Fruit fly (Drosophila melanogaster) whole organism, embryonic: Measurements from ENCODE around the gene trk.
A peak's percentile ranks its signal among the peaks of the same experiment; 100 is the strongest.

Experiments used
- Abd-B ChIP-seq: fragments of 200-800 bp; sonication (Bioruptor generic); optimal IDR thresholded peaks from 2 replicates; lab custom pipeline; 2018; ENCODE audit warnings: missing biosample characterization, mild to moderate bottlenecking, missing genetic modification characterization, moderate library complexity
- Adf1 ChIP-seq: fragments of 200-800 bp; sonication (Bioruptor generic); IDR thresholded peaks from 2 replicates; pipeline ENCODE4 v1.3.6; 2022; ENCODE audit warnings: missing biosample characterization, missing genetic modification characterization
- CG11247 ChIP-seq: fragments of 200-800 bp; sonication (Bioruptor generic); IDR thresholded peaks from 2 replicates; pipeline ENCODE4 v1.3.6; 2022; ENCODE audit warnings: missing biosample characterization, missing genetic modification characterization
- CG11695 ChIP-seq: fragments of 200-800 bp; sonication (Bioruptor generic); IDR thresholded peaks from 3 replicates; pipeline ENCODE4 v1.3.6; 2022; ENCODE audit warnings: missing biosample characterization, missing genetic modification characterization
- CG13624 ChIP-seq: fragments of 200-800 bp; sonication (Bioruptor generic); optimal IDR thresholded peaks from 2 replicates; lab custom pipeline; 2016; ENCODE audit warnings: missing biosample characterization, missing genetic modification characterization
- CG14014 ChIP-seq: fragments of 200-800 bp; sonication (Bioruptor generic); IDR thresholded peaks from 2 replicates; pipeline ENCODE4 v1.3.6; 2022; ENCODE audit warnings: missing biosample characterization, missing genetic modification characterization
- CG15011 ChIP-seq: fragments of 200-800 bp; sonication (Bioruptor generic); optimal IDR thresholded peaks from 3 replicates; lab custom pipeline; 2018; ENCODE audit warnings: missing biosample characterization, mild to moderate bottlenecking, missing genetic modification characterization
- CG15479 ChIP-seq: fragments of 200-800 bp; sonication (Bioruptor generic); optimal IDR thresholded peaks from 3 replicates; lab custom pipeline; 2019; ENCODE audit warnings: missing biosample characterization, mild to moderate bottlenecking, missing genetic modification characterization, moderate library complexity
- CG15601 ChIP-seq: fragments of 200-800 bp; sonication (Bioruptor generic); optimal IDR thresholded peaks from 3 replicates; lab custom pipeline; 2019; ENCODE audit warnings: missing biosample characterization, mild to moderate bottlenecking, missing genetic modification characterization, moderate library complexity
- CG1602 ChIP-seq: fragments of 200-800 bp; sonication (Bioruptor generic); optimal IDR thresholded peaks from 3 replicates; lab custom pipeline; 2016; ENCODE audit warnings: missing biosample characterization, missing genetic modification characterization
- CG17186 ChIP-seq: fragments of 200-800 bp; sonication (Bioruptor generic); optimal IDR thresholded peaks from 3 replicates; lab custom pipeline; 2017; ENCODE audit warnings: missing biosample characterization, missing genetic modification reagents, missing genetic modification characterization
- CG17385 ChIP-seq: fragments of 200-800 bp; sonication (Bioruptor generic); optimal IDR thresholded peaks from 3 replicates; lab custom pipeline; 2018; ENCODE audit warnings: missing biosample characterization, mild to moderate bottlenecking, missing genetic modification characterization
- CG18476 ChIP-seq: fragments of 200-800 bp; sonication (Bioruptor generic); optimal IDR thresholded peaks from 2 replicates; lab custom pipeline; 2016; ENCODE audit warnings: missing biosample characterization, mild to moderate bottlenecking, missing genetic modification characterization
- CG3281 ChIP-seq: fragments of 200-800 bp; sonication (Bioruptor generic); optimal IDR thresholded peaks from 3 replicates; lab custom pipeline; 2017; ENCODE audit warnings: missing biosample characterization, mild to moderate bottlenecking, missing genetic modification characterization
- CG3407 ChIP-seq: fragments of 200-800 bp; sonication (Bioruptor generic); optimal IDR thresholded peaks from 2 replicates; lab custom pipeline; 2018; ENCODE audit warnings: missing biosample characterization, mild to moderate bottlenecking, missing genetic modification characterization
- CG34422 ChIP-seq: fragments of 200-800 bp; sonication (Bioruptor generic); IDR thresholded peaks from 3 replicates; pipeline ENCODE4 v1.3.6; 2022; ENCODE audit warnings: missing biosample characterization, missing genetic modification characterization
- CG42726 ChIP-seq: fragments of 200-800 bp; sonication (Bioruptor generic); IDR thresholded peaks from 2 replicates; pipeline ENCODE4 v1.3.6; 2022; ENCODE audit warnings: missing biosample characterization, missing genetic modification characterization; ENCODE audit not compliant: partially characterized antibody
- CG5180 ChIP-seq: fragments of 200-800 bp; sonication (Bioruptor generic); optimal IDR thresholded peaks from 3 replicates; lab custom pipeline; 2017; ENCODE audit warnings: missing biosample characterization, missing genetic modification characterization, mild to moderate bottlenecking, moderate library complexity, missing genetic modification reagents
- CG7372 ChIP-seq: fragments of 200-800 bp; sonication (Bioruptor generic); IDR thresholded peaks from 2 replicates; pipeline ENCODE4 v1.3.6; 2022; ENCODE audit warnings: missing biosample characterization, missing genetic modification characterization
- CG7556 ChIP-seq: fragments of 200-800 bp; sonication (Bioruptor generic); optimal IDR thresholded peaks from 2 replicates; lab custom pipeline; 2017; ENCODE audit warnings: missing biosample characterization, mild to moderate bottlenecking, missing genetic modification characterization
- CG7745 ChIP-seq: fragments of 200-800 bp; sonication (Bioruptor generic); optimal IDR thresholded peaks from 2 replicates; lab custom pipeline; 2018; ENCODE audit warnings: missing biosample characterization, mild to moderate bottlenecking, missing genetic modification characterization, moderate library complexity
- D19B ChIP-seq: fragments of 200-800 bp; sonication (Bioruptor generic); optimal IDR thresholded peaks from 2 replicates; lab custom pipeline; 2017; ENCODE audit warnings: missing biosample characterization, mild to moderate bottlenecking, missing genetic modification characterization
- Dek ChIP-seq: fragments of 200-800 bp; sonication (Bioruptor generic); optimal IDR thresholded peaks from 3 replicates; lab custom pipeline; 2019; ENCODE audit warnings: missing biosample characterization, mild to moderate bottlenecking, missing genetic modification characterization, moderate library complexity
- Dll ChIP-seq: fragments of 200-800 bp; sonication (Bioruptor generic); IDR thresholded peaks from 4 replicates; pipeline ENCODE4 v1.3.6; 2022; ENCODE audit warnings: missing biosample characterization, missing genetic modification characterization; ENCODE audit not compliant: partially characterized antibody
- Dp ChIP-seq: fragments of 200-800 bp; sonication (Bioruptor generic); optimal IDR thresholded peaks from 2 replicates; lab custom pipeline; 2018; ENCODE audit warnings: missing biosample characterization, mild to moderate bottlenecking, missing genetic modification characterization, moderate library complexity
- E2f1 ChIP-seq: fragments of 200-800 bp; sonication (Bioruptor generic); IDR thresholded peaks from 2 replicates; pipeline ENCODE4 v1.3.6; 2022; ENCODE audit warnings: missing biosample characterization, missing genetic modification characterization
- ERR ChIP-seq: fragments of 200-800 bp; sonication (Bioruptor generic); optimal IDR thresholded peaks from 2 replicates; lab custom pipeline; 2016; ENCODE audit warnings: missing biosample characterization, missing genetic modification characterization
- HLH4C ChIP-seq: fragments of 200-800 bp; sonication (Bioruptor generic); IDR thresholded peaks from 3 replicates; pipeline ENCODE4 v1.3.6; 2022; ENCODE audit warnings: missing biosample characterization, missing genetic modification characterization; ENCODE audit not compliant: partially characterized antibody
- HmgZ ChIP-seq: fragments of 200-800 bp; sonication (Bioruptor generic); optimal IDR thresholded peaks from 2 replicates; lab custom pipeline; 2018; ENCODE audit warnings: missing biosample characterization, mild to moderate bottlenecking, missing genetic modification characterization
- Med ChIP-seq: fragments of 200-800 bp; sonication (Bioruptor generic); peaks from one replicate; lab custom pipeline; 2016; ENCODE audit warnings: missing biosample characterization, missing genetic modification characterization, mild to moderate bottlenecking, inconsistent platforms, moderate library complexity
- Mes4 ChIP-seq: fragments of 200-800 bp; sonication (Bioruptor generic); optimal IDR thresholded peaks from 2 replicates; lab custom pipeline; 2016; ENCODE audit warnings: missing biosample characterization, missing genetic modification characterization
- NfI ChIP-seq: fragments of 200-800 bp; sonication (Bioruptor generic); optimal IDR thresholded peaks from 3 replicates; lab custom pipeline; 2018; ENCODE audit warnings: missing biosample characterization, mild to moderate bottlenecking, missing genetic modification characterization, moderate library complexity
- Oaz ChIP-seq: fragments of 200-800 bp; sonication (Bioruptor generic); IDR thresholded peaks from 2 replicates; pipeline ENCODE4 v1.3.6; 2022; ENCODE audit warnings: missing biosample characterization, missing genetic modification characterization
- Side ChIP-seq: fragments of 200-800 bp; sonication (Bioruptor generic); optimal IDR thresholded peaks from 2 replicates; lab custom pipeline; 2016; ENCODE audit warnings: missing biosample characterization, missing genetic modification characterization
- Sox102F ChIP-seq: fragments of 200-800 bp; sonication (Bioruptor generic); optimal IDR thresholded peaks from 2 replicates; lab custom pipeline; 2018; ENCODE audit warnings: missing biosample characterization, mild to moderate bottlenecking, missing genetic modification characterization, moderate library complexity
- YL-1 ChIP-seq: fragments of 200-800 bp; sonication (Bioruptor generic); optimal IDR thresholded peaks from 3 replicates; lab custom pipeline; 2017; ENCODE audit warnings: missing biosample characterization, mild to moderate bottlenecking, missing genetic modification characterization
- ab ChIP-seq: fragments of 200-800 bp; sonication (Bioruptor generic); optimal IDR thresholded peaks from 2 replicates; lab custom pipeline; 2016; ENCODE audit warnings: missing biosample characterization, missing genetic modification characterization
- al ChIP-seq: fragments of 200-800 bp; sonication (Bioruptor generic); IDR thresholded peaks from 2 replicates; pipeline ENCODE4 v1.3.6; 2022; ENCODE audit warnings: missing biosample characterization, missing genetic modification characterization
- eve ChIP-seq, 2 experiments: fragments of >200 bp; optimal IDR thresholded peaks; 2 replicates each; lab custom pipeline; 2017; ENCODE audit warnings: missing biosample characterization in 2 of 2, missing genetic modification characterization in 2 of 2
- exex ChIP-seq: fragments of 200-800 bp; sonication (Bioruptor generic); optimal IDR thresholded peaks from 4 replicates; lab custom pipeline; 2018; ENCODE audit warnings: missing biosample characterization, mild to moderate bottlenecking, missing genetic modification characterization, moderate library complexity
- eyg ChIP-seq: fragments of 200-800 bp; sonication (Bioruptor generic); optimal IDR thresholded peaks from 3 replicates; lab custom pipeline; 2016; ENCODE audit warnings: missing biosample characterization, missing genetic modification characterization
- gro ChIP-seq: fragments of 200-800 bp; sonication (Bioruptor generic); optimal IDR thresholded peaks from 2 replicates; lab custom pipeline; 2016; ENCODE audit warnings: missing biosample characterization, missing genetic modification characterization
- h ChIP-seq: fragments of >200 bp; optimal IDR thresholded peaks from 2 replicates; lab custom pipeline; 2017
- lbe ChIP-seq: fragments of 200-800 bp; sonication (Bioruptor generic); optimal IDR thresholded peaks from 2 replicates; lab custom pipeline; 2016; ENCODE audit warnings: missing biosample characterization, mild to moderate bottlenecking, missing genetic modification characterization
- pnt ChIP-seq: fragments of 200-800 bp; sonication (Bioruptor generic); optimal IDR thresholded peaks from 3 replicates; lab custom pipeline; 2016; ENCODE audit warnings: missing biosample characterization, missing genetic modification characterization
- prd ChIP-seq, 3 experiments: fragments of >200 bp in 2 of 3; fragments of 200-800 bp in 1 of 3; sonication (Bioruptor generic) in 1 of 3; optimal IDR thresholded peaks in 2 of 3; IDR thresholded peaks in 1 of 3; 2 replicates in 2 of 3; 3 replicates in 1 of 3; pipeline versions ENCODE4 v1.3.6 to Lab custom; 2017 to 2022; ENCODE audit warnings: missing biosample characterization in 1 of 3, missing genetic modification characterization in 1 of 3
- row ChIP-seq: fragments of 200-800 bp; sonication (Bioruptor generic); IDR thresholded peaks from 3 replicates; pipeline ENCODE4 v1.3.6; 2022; ENCODE audit warnings: missing biosample characterization, missing genetic modification characterization
- run ChIP-seq: fragments of 200-800 bp; sonication (Bioruptor generic); optimal IDR thresholded peaks from 3 replicates; lab custom pipeline; 2018; ENCODE audit warnings: missing biosample characterization, mild to moderate bottlenecking, missing genetic modification characterization
- sr ChIP-seq: fragments of 200-800 bp; sonication (Bioruptor generic); IDR thresholded peaks from 3 replicates; pipeline ENCODE4 v1.3.6; 2022; ENCODE audit warnings: missing biosample characterization, missing genetic modification characterization
- trem ChIP-seq: fragments of 200-800 bp; optimal IDR thresholded peaks from 3 replicates; lab custom pipeline; 2019; ENCODE audit warnings: missing biosample characterization, mild to moderate bottlenecking, missing genetic modification characterization, moderate library complexity
- unc-4 ChIP-seq: fragments of 200-800 bp; sonication (Bioruptor generic); IDR thresholded peaks from 2 replicates; pipeline ENCODE4 v1.3.6; 2022; ENCODE audit warnings: missing biosample characterization, missing genetic modification characterization; ENCODE audit not compliant: partially characterized antibody

trk gene

dm6 chr2L:10321036-10321583, 49.0 kb upstream of the trk start (continued):
- TF ChIP-seq Adf1 (GFP tag; lab: Robert Waterston, UW) (no peak), Dek (no peak), pnt (no peak), run (no peak), CG1602 (GFP tag; lab: Kevin White, UChicago) (no peak), CG7372 (GFP tag; lab: Robert Waterston, UW) (no peak), eyg (GFP tag; lab: Kevin White, UChicago) (no peak), CG14014 (GFP tag; lab: Robert Waterston, UW) (0 out of 2 replicates have a peak, but pooled peaks have one; percentile 34), HmgZ (tag; lab: Kevin White, UChicago) (no peak), CG7745 (tag; lab: Kevin White, UChicago) (no peak), CG18476 (GFP tag; lab: Kevin White, UChicago) (no peak), row (GFP tag; lab: Robert Waterston, UW) (no peak), prd (optimal IDR thresholded peaks at IDR 0.05; lab: Kevin White, UChicago) (no peak), prd (GFP tag; IDR thresholded peaks at IDR 0.05; lab: Robert Waterston, UW) (no peak), unc-4 (GFP tag; lab: Robert Waterston, UW) (peak; percentile 76), Mes4 (no peak), h (lab: Kevin White, UChicago) (no peak), CG5180 (GFP tag; lab: Kevin White, UChicago) (no peak), ab (no peak), Dll (peak; percentile 79), CG3407 (no peak), gro (GFP tag; lab: Kevin White, UChicago) (no peak), Oaz (GFP tag; lab: Robert Waterston, UW) (no peak), CG3281 (GFP tag; lab: Kevin White, UChicago) (peak; percentile 49), CG13624 (GFP tag; lab: Kevin White, UChicago) (peak; percentile 21), al (GFP tag; lab: Robert Waterston, UW) (no peak; the same call in 1 of the 2 replicates), CG34422 (GFP tag; lab: Robert Waterston, UW) (no peak), sr (no peak), CG15011 (GFP tag; lab: Kevin White, UChicago) (no peak), trem (tag; lab: Kevin White, UChicago) (no peak), CG15601 (tag; lab: Kevin White, UChicago) (no peak), lbe (GFP tag; lab: Kevin White, UChicago) (no peak), Abd-B (GFP tag; lab: Kevin White, UChicago) (no peak), ERR (no peak), NfI (peak; percentile 16), Sox102F (GFP tag; lab: Kevin White, UChicago) (no peak), D19B (GFP tag; lab: Kevin White, UChicago) (peak; percentile 12), CG42726 (GFP tag; lab: Robert Waterston, UW) (no peak; the same call in 1 of the 2 replicates)
- TF ChIP-seq, all 482 proteins: peak for 81

- TF ChIP-seq CG17385 (GFP tag; lab: Kevin White, UChicago) (no peak), Side (GFP tag; lab: Kevin White, UChicago) (no peak), CG11695 (GFP tag; lab: Robert Waterston, UW) (no peak), CG7556 (GFP tag; lab: Kevin White, UChicago) (no peak), CG15479 (GFP tag; lab: Kevin White, UChicago) (no peak), exex (tag; lab: Kevin White, UChicago) (peak; percentile 77), Dp (no peak), CG15601 (tag; lab: Kevin White, UChicago) (no peak), Med (GFP tag; lab: Kevin White, UChicago) (peak; percentile 10), HLH4C (GFP tag; lab: Robert Waterston, UW) (no peak), E2f1 (GFP tag; lab: Robert Waterston, UW) (no peak), eve (GFP tag; optimal IDR thresholded peaks at IDR 0.05; lab: Kevin White, UChicago) (peak in 1 of 2 experiments; percentile 28), CG11247 (GFP tag; lab: Robert Waterston, UW) (no peak), YL-1 (GFP tag; lab: Kevin White, UChicago) (no peak), CG17186 (no peak)
Measured at dm6 chr2L:10320174-10320775, 48.2 kb upstream of the trk start.
